Worm (Caenorhabditis elegans): ENCODE data around the gene Y70G10A.3.
"Not testable (repeated sequence)": the region's sequence is repeated elsewhere in the genome, so short reads cannot be mapped to it uniquely, and the experiment has no call there.

DNA sequence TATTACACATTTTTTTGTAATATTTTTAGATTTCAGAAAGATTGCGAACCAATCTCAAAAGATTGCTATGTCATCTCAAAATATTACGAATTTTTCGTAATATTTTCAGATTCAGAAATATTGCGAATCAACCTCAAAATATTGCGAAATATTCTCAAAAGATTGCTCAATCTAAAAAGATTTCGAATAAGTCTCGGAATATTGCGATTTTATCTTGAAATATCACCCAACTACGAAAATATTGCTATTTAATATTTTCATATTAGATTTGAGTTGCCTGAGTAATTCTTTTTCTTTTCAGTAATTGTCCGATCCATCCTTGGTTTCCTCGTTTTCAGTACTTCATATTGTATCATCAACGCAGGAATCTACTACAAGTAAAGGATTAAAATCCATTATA is 17.0 kb upstream of the Y70G10A.3 start, which contains the start of gene Y70G10A.4:
- not testable (repeated sequence) for TF ChIP-seq snpc-4 (tag; optimal IDR thresholded peaks at IDR 0.05); ama-1 (optimal IDR thresholded peaks at IDR 0.05); egl-27 (tag; optimal IDR thresholded peaks at IDR 0.05); nhr-28 (tag; optimal IDR thresholded peaks at IDR 0.05); ceh-28 (tag; optimal IDR thresholded peaks at IDR 0.05); mdl-1 (tag; optimal IDR thresholded peaks at IDR 0.05); nhr-25 (tag; optimal IDR thresholded peaks at IDR 0.05); pha-4 (tag; optimal IDR thresholded peaks at IDR 0.05); R02D3.7 (tag; optimal IDR thresholded peaks at IDR 0.05); lin-15B (tag; optimal IDR thresholded peaks at IDR 0.05)

All from whole organism, L3 larva.